Worm (Caenorhabditis elegans) whole organism, L1 larva: Measurements from ENCODE around the gene crn-3.

ENCODE experiments used
- F16B12.6 ChIP-seq: fragments of 150-350 bp; optimal IDR thresholded peaks from 2 replicates; lab custom pipeline; 2014; ENCODE audit warnings: missing biosample characterization, missing genetic modification characterization
- aha-1 ChIP-seq: fragments of 150-350 bp; optimal IDR thresholded peaks from 2 replicates; lab custom pipeline; 2014; ENCODE audit warnings: missing biosample characterization, missing genetic modification characterization
- aly-2 ChIP-seq: fragments of 150-350 bp; optimal IDR thresholded peaks from 2 replicates; lab custom pipeline; 2014; ENCODE audit warnings: missing biosample characterization, missing genetic modification characterization
- ama-1 ChIP-seq: fragments of 150-350 bp; optimal IDR thresholded peaks from 2 replicates; lab custom pipeline; 2014
- ceh-8 ChIP-seq: fragments of 200-800 bp; sonication (Bioruptor generic); optimal IDR thresholded peaks from 2 replicates; lab custom pipeline; 2018; ENCODE audit warnings: mild to moderate bottlenecking, missing genetic modification characterization, moderate library complexity, missing compliant biosample characterization
- ceh-88 ChIP-seq: fragments of 200-800 bp; sonication (Bioruptor generic); IDR thresholded peaks from 2 replicates; pipeline ENCODE4 v1.3.6; 2022; ENCODE audit warnings: missing genetic modification characterization, missing compliant biosample characterization
- ceh-90 ChIP-seq: sonication (generic microtip); optimal IDR thresholded peaks from 2 replicates; lab custom pipeline; 2016; ENCODE audit warnings: missing genetic modification characterization, missing compliant biosample characterization
- dpl-1 ChIP-seq, 3 experiments: fragments of 150-350 bp in 2 of 3; sonication (generic microtip) in 1 of 3; optimal IDR thresholded peaks; 2 replicates each; lab custom pipeline; 2014 to 2017; ENCODE audit warnings: missing biosample characterization in 3 of 3, missing genetic modification characterization in 3 of 3, missing genetic modification reagents in 3 of 3
- dsc-1 ChIP-seq: sonication (generic microtip); optimal IDR thresholded peaks from 2 replicates; lab custom pipeline; 2016; ENCODE audit warnings: mild to moderate bottlenecking, missing genetic modification characterization, missing compliant biosample characterization
- efl-1 ChIP-seq, 4 experiments: fragments of 150-350 bp; optimal IDR thresholded peaks in 3 of 4; peaks in 1 of 4; 1 replicate in 1 of 4; 2 replicates in 3 of 4; lab custom pipeline; 2014; ENCODE audit warnings: missing biosample characterization in 2 of 4, missing genetic modification characterization in 2 of 4, missing genetic modification reagents in 2 of 4
- efl-3 ChIP-seq: fragments of 200-800 bp; sonication (Bioruptor generic); optimal IDR thresholded peaks from 2 replicates; lab custom pipeline; 2018; ENCODE audit warnings: mild to moderate bottlenecking, missing genetic modification characterization, missing compliant biosample characterization
- egl-13 ChIP-seq: sonication (generic microtip); optimal IDR thresholded peaks from 2 replicates; lab custom pipeline; 2016; ENCODE audit warnings: missing genotype, missing genetic modification reagents, missing genetic modification characterization, missing compliant biosample characterization
- egl-27 ChIP-seq, 2 experiments: fragments of 150-350 bp in 1 of 2; sonication (generic microtip); optimal IDR thresholded peaks; 3 replicates each; lab custom pipeline; 2017 to 2018; ENCODE audit warnings: missing biosample characterization in 2 of 2, missing genetic modification characterization in 2 of 2, missing genetic modification reagents in 2 of 2
- elt-2 ChIP-seq: sonication (generic microtip); optimal IDR thresholded peaks from 2 replicates; lab custom pipeline; 2016; ENCODE audit warnings: missing genetic modification characterization, mild to moderate bottlenecking, inconsistent platforms, missing compliant biosample characterization, missing genetic modification reagents
- elt-3 ChIP-seq, 6 experiments: fragments of 150-350 bp in 1 of 6; sonication (generic microtip); optimal IDR thresholded peaks; 2 replicates each; lab custom pipeline; 2017 to 2018; ENCODE audit warnings: missing biosample characterization in 6 of 6, missing genetic modification characterization in 6 of 6, inconsistent platforms in 1 of 6
- fkh-8 ChIP-seq: sonication (generic microtip); optimal IDR thresholded peaks from 2 replicates; lab custom pipeline; 2016; ENCODE audit warnings: mild to moderate bottlenecking, missing genetic modification characterization, missing compliant biosample characterization
- fos-1 ChIP-seq: fragments of 150-350 bp; optimal IDR thresholded peaks from 2 replicates; lab custom pipeline; 2014; ENCODE audit warnings: missing biosample characterization, missing genetic modification characterization
- grh-1 ChIP-seq: fragments of 200-800 bp; sonication (Bioruptor generic); IDR thresholded peaks from 2 replicates; pipeline ENCODE4 v1.3.6; 2022; ENCODE audit warnings: missing genetic modification reagents, missing genetic modification characterization, missing compliant biosample characterization
- isw-1 ChIP-seq: fragments of 200-800 bp; sonication (Bioruptor generic); IDR thresholded peaks from 2 replicates; pipeline ENCODE4 v1.3.6; 2022; ENCODE audit warnings: missing genetic modification characterization, missing compliant biosample characterization
- lin-14 ChIP-seq: fragments of 200-800 bp; sonication (Bioruptor generic); optimal IDR thresholded peaks from 2 replicates; lab custom pipeline; 2018; ENCODE audit warnings: mild to moderate bottlenecking, missing genetic modification characterization, moderate library complexity, missing compliant biosample characterization
- lin-35 ChIP-seq, 2 experiments: fragments of 150-350 bp; optimal IDR thresholded peaks; 2 replicates each; lab custom pipeline; 2014; ENCODE audit warnings: missing biosample characterization in 2 of 2, missing genetic modification characterization in 2 of 2, missing genetic modification reagents in 2 of 2
- lin-39 ChIP-seq: fragments of 150-350 bp; optimal IDR thresholded peaks from 2 replicates; lab custom pipeline; 2014; ENCODE audit warnings: missing biosample characterization, missing genetic modification reagents, missing genetic modification characterization
- lir-3 ChIP-seq: sonication (generic microtip); optimal IDR thresholded peaks from 2 replicates; lab custom pipeline; 2016; ENCODE audit warnings: mild to moderate bottlenecking, missing genetic modification characterization, moderate library complexity, missing compliant biosample characterization; ENCODE audit not compliant: poor library complexity
- lsy-2 ChIP-seq, 2 experiments: fragments of 150-350 bp; optimal IDR thresholded peaks; 2 replicates each; lab custom pipeline; 2014; ENCODE audit warnings: missing biosample characterization in 2 of 2, missing genetic modification characterization in 2 of 2
- mab-9 ChIP-seq: fragments of 200-800 bp; sonication (Bioruptor generic); IDR thresholded peaks from 2 replicates; pipeline ENCODE4 v1.3.6; 2022; ENCODE audit warnings: missing genetic modification reagents, missing genetic modification characterization, missing compliant biosample characterization
- mef-2 ChIP-seq: fragments of 150-350 bp; optimal IDR thresholded peaks from 2 replicates; lab custom pipeline; 2014; ENCODE audit warnings: missing biosample characterization, missing genetic modification characterization
- nhr-11 ChIP-seq: fragments of 150-350 bp; optimal IDR thresholded peaks from 2 replicates; lab custom pipeline; 2014; ENCODE audit warnings: missing biosample characterization, missing genetic modification characterization
- nhr-20 ChIP-seq: sonication (generic microtip); optimal IDR thresholded peaks from 2 replicates; lab custom pipeline; 2016; ENCODE audit warnings: mild to moderate bottlenecking, missing genetic modification characterization, missing compliant biosample characterization
- nhr-47 ChIP-seq: sonication (generic microtip); optimal IDR thresholded peaks from 2 replicates; lab custom pipeline; 2016; ENCODE audit warnings: mild to moderate bottlenecking, missing genetic modification characterization, moderate library complexity, missing compliant biosample characterization
- nhr-71 ChIP-seq: sonication (generic microtip); optimal IDR thresholded peaks from 2 replicates; lab custom pipeline; 2016; ENCODE audit warnings: mild to moderate bottlenecking, missing genetic modification characterization, moderate library complexity, missing compliant biosample characterization
- nhr-77 ChIP-seq: fragments of 150-350 bp; optimal IDR thresholded peaks from 2 replicates; lab custom pipeline; 2014; ENCODE audit warnings: missing biosample characterization, missing genetic modification characterization
- nhr-84 ChIP-seq: sonication (generic microtip); optimal IDR thresholded peaks from 2 replicates; lab custom pipeline; 2017; ENCODE audit warnings: missing biosample characterization, missing genetic modification characterization
- nhr-85 ChIP-seq: sonication (generic microtip); peaks from one replicate; lab custom pipeline; 2016; ENCODE audit warnings: missing genetic modification characterization, inconsistent platforms, missing compliant biosample characterization
- pax-3 ChIP-seq: fragments of 200-800 bp; sonication (Bioruptor generic); optimal IDR thresholded peaks from 2 replicates; lab custom pipeline; 2018; ENCODE audit warnings: mild to moderate bottlenecking, missing genetic modification characterization, moderate library complexity, missing compliant biosample characterization
- rnt-1 ChIP-seq: sonication (generic microtip); optimal IDR thresholded peaks from 2 replicates; lab custom pipeline; 2016; ENCODE audit warnings: mild to moderate bottlenecking, missing genetic modification characterization, moderate library complexity, missing compliant biosample characterization
- skn-1 ChIP-seq: fragments of 150-350 bp; optimal IDR thresholded peaks from 2 replicates; lab custom pipeline; 2014; ENCODE audit warnings: missing biosample characterization, missing genetic modification characterization
- snpc-4 ChIP-seq: fragments of 150-350 bp; optimal IDR thresholded peaks from 2 replicates; lab custom pipeline; 2014; ENCODE audit warnings: missing biosample characterization, missing genetic modification characterization
- snu-23 ChIP-seq: sonication (generic microtip); optimal IDR thresholded peaks from 2 replicates; lab custom pipeline; 2016; ENCODE audit warnings: missing genetic modification characterization, missing compliant biosample characterization
- sox-4 ChIP-seq: sonication (generic microtip); optimal IDR thresholded peaks from 2 replicates; lab custom pipeline; 2016; ENCODE audit warnings: missing genetic modification characterization, missing compliant biosample characterization
- sptf-1 ChIP-seq: fragments of 150-350 bp; optimal IDR thresholded peaks from 2 replicates; lab custom pipeline; 2014; ENCODE audit warnings: missing biosample characterization, missing genetic modification characterization
- sup-37 ChIP-seq: fragments of 200-800 bp; sonication (Bioruptor generic); optimal IDR thresholded peaks from 2 replicates; lab custom pipeline; 2018; ENCODE audit warnings: mild to moderate bottlenecking, missing genetic modification characterization, missing compliant biosample characterization
- tlp-1 ChIP-seq: fragments of 150-350 bp; optimal IDR thresholded peaks from 2 replicates; lab custom pipeline; 2014; ENCODE audit warnings: missing biosample characterization, missing genetic modification characterization
- unc-86 ChIP-seq: sonication (generic microtip); optimal IDR thresholded peaks from 2 replicates; lab custom pipeline; 2016; ENCODE audit warnings: missing genetic modification characterization, missing compliant biosample characterization
- zip-4 ChIP-seq: fragments of 200-800 bp; sonication (Bioruptor generic); optimal IDR thresholded peaks from 2 replicates; lab custom pipeline; 2018; ENCODE audit warnings: mild to moderate bottlenecking, missing genetic modification characterization, moderate library complexity, missing compliant biosample characterization
- ztf-4 ChIP-seq: fragments of 150-350 bp; optimal IDR thresholded peaks from 2 replicates; lab custom pipeline; 2014; ENCODE audit warnings: missing biosample characterization, missing genetic modification characterization

The crn-3 gene

DNA sequence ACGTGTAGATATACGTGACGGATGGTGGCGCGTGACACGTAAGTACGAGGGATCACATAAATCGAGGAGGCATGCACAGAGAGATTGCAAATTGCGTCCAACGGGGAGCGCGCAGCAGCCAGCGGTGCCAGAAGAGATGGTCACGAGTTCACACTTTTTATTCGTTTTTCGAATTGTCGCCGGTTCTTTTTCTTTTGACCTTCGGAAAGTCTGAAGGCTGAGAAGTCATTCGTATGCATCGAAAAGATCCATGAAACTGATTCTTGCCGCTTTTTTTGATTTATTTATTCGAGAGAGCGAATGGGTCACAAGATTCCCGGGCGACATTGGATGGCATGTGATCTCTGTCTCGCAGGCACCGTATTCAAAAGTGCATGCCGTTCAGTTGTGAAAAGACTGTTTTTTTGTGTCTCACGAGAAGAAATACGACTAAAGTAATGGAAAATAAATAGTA is 28.9 kb upstream of the crn-3 start (continued):
- TF ChIP-seq nhr-71 (tag; lab: Kevin White, UChicago), result peak; percentile 96
- peak; percentile 87 for TF ChIP-seq aha-1 (tag; lab: Kevin White, UChicago)
- peak; percentile 45 for TF ChIP-seq skn-1 (tag; lab: Kevin White, UChicago)
- TF ChIP-seq nhr-77 (tag; lab: Kevin White, UChicago), result no peak
- peak; percentile 76 for TF ChIP-seq ztf-4 (tag; lab: Kevin White, UChicago)
- peak; percentile 64 for TF ChIP-seq lin-39 (tag; lab: Kevin White, UChicago)
- TF ChIP-seq snpc-4 (tag; lab: Kevin White, UChicago), result peak; percentile 31
- TF ChIP-seq egl-13 (tag; lab: Kevin White, UChicago), result peak; percentile 51
- TF ChIP-seq sup-37 (GFP tag; lab: Kevin White, UChicago), result peak; percentile 51
- TF ChIP-seq isw-1 (GFP tag; lab: Robert Waterston, UW), result peak; percentile 58
- TF ChIP-seq ceh-8 (GFP tag; lab: Kevin White, UChicago), result no peak
- peak; percentile 95 for TF ChIP-seq nhr-20 (tag; lab: Kevin White, UChicago)
- peak; percentile 66 to 78 for TF ChIP-seq lin-35 (GFP tag; optimal IDR thresholded peaks at IDR 0.05; lab: Kevin White, UChicago)
- no peak for TF ChIP-seq fos-1 (tag; lab: Kevin White, UChicago)
- peak; percentile 53 for TF ChIP-seq zip-4 (GFP tag; lab: Kevin White, UChicago)
- TF ChIP-seq F16B12.6 (tag; lab: Kevin White, UChicago), result no peak
- TF ChIP-seq lin-14 (GFP tag; lab: Kevin White, UChicago), result peak; percentile 97
- peak; percentile 58 for TF ChIP-seq ama-1
- TF ChIP-seq tlp-1 (tag; lab: Kevin White, UChicago), result no peak
- TF ChIP-seq lsy-2 (tag; optimal IDR thresholded peaks at IDR 0.05; lab: Kevin White, UChicago), result peak; percentile 67 to 68
- TF ChIP-seq pax-3 (tag; lab: Kevin White, UChicago), result peak; percentile 77
- TF ChIP-seq efl-1 (optimal IDR thresholded peaks at IDR 0.05; lab: Kevin White, UChicago), result peak; percentile 44 to 58
- TF ChIP-seq efl-1 (GFP tag; optimal IDR thresholded peaks at IDR 0.05 in 1 of 2; lab: Kevin White, UChicago), result peak; percentile 57 to 95

DNA sequence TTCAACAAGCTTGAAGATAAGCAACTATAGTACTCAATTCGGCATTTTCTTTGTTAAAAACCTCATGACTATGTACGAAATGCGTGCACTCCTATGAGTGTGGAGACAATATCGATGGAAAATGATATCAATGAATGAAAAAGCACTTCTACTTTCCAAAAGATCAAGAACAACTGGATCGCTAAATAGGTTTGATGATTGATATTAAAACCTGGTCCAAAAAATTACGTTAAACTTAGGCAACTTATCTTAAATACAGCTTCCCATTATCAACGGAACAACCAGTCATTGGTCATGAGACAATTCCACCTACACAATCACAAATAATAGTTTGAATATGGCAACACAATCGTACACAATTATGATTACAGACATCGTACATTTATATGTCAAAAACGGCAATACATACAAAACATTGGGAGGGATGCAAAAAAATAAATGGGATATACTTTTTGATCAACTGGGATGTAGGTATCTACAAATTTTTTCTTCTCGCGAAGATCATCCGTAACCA is 28.1 kb upstream of the crn-3 start:
- TF ChIP-seq nhr-47 (tag; lab: Kevin White, UChicago), result peak; percentile 3
- no peak for TF ChIP-seq elt-3 (tag; optimal IDR thresholded peaks at IDR 0.05; lab: Kevin White, UChicago)
- no peak for TF ChIP-seq efl-1 (optimal IDR thresholded peaks at IDR 0.05; lab: Kevin White, UChicago)
- peak in 1 of 2 experiments; percentile 83 for TF ChIP-seq efl-1 (GFP tag; optimal IDR thresholded peaks at IDR 0.05 in 1 of 2; lab: Kevin White, UChicago)
- no peak for TF ChIP-seq ztf-4 (tag; lab: Kevin White, UChicago)
- TF ChIP-seq aly-2 (tag; lab: Kevin White, UChicago), result peak; percentile 63
- TF ChIP-seq ceh-90 (tag; lab: Kevin White, UChicago), result no peak
- TF ChIP-seq nhr-85 (tag; lab: Kevin White, UChicago), result peak; percentile 65
- no peak for TF ChIP-seq dsc-1 (tag; lab: Kevin White, UChicago)
- TF ChIP-seq dpl-1 (GFP tag; optimal IDR thresholded peaks at IDR 0.05; lab: Kevin White, UChicago), result no peak
- no peak for TF ChIP-seq mef-2
- TF ChIP-seq ama-1, result peak; percentile 3
- TF ChIP-seq lin-35 (GFP tag; optimal IDR thresholded peaks at IDR 0.05; lab: Kevin White, UChicago), result peak in 1 of 2 experiments; percentile 7
- TF ChIP-seq pax-3 (tag; lab: Kevin White, UChicago), result peak; percentile 35
- no peak for TF ChIP-seq aha-1 (tag; lab: Kevin White, UChicago)
- no peak for TF ChIP-seq sox-4 (tag; lab: Kevin White, UChicago)
- peak; percentile 15 for TF ChIP-seq nhr-71 (tag; lab: Kevin White, UChicago)
- no peak for TF ChIP-seq rnt-1 (tag; lab: Kevin White, UChicago)
- TF ChIP-seq lir-3 (tag; lab: Kevin White, UChicago), result peak; percentile 27
- peak; percentile 66 for TF ChIP-seq elt-2 (tag; lab: Kevin White, UChicago)
- no peak for TF ChIP-seq ceh-88 (GFP tag; lab: Robert Waterston, UW)

- TF ChIP-seq isw-1 (GFP tag; lab: Robert Waterston, UW), result peak; percentile 100
- peak; percentile 99 to 100 (median 100) for TF ChIP-seq elt-3 (tag; optimal IDR thresholded peaks at IDR 0.05; lab: Kevin White, UChicago)
- peak; percentile 88 for TF ChIP-seq efl-3
- peak; percentile 98 for TF ChIP-seq nhr-84 (tag; lab: Kevin White, UChicago)
- TF ChIP-seq fkh-8, result peak; percentile 100
- TF ChIP-seq sptf-1 (tag; lab: Kevin White, UChicago), result no peak
- peak; percentile 100 for TF ChIP-seq lin-39 (tag; lab: Kevin White, UChicago)
- peak; percentile 100 for TF ChIP-seq nhr-11
- TF ChIP-seq mef-2, result peak; percentile 98
- TF ChIP-seq skn-1 (tag; lab: Kevin White, UChicago), result peak; percentile 100
- TF ChIP-seq elt-2 (tag; lab: Kevin White, UChicago), result peak; percentile 97
- peak; percentile 95 for TF ChIP-seq snpc-4 (tag; lab: Kevin White, UChicago)
- TF ChIP-seq unc-86 (tag; lab: Kevin White, UChicago), result peak; percentile 100
- TF ChIP-seq efl-1 (optimal IDR thresholded peaks at IDR 0.05; lab: Kevin White, UChicago), result peak; percentile 100
- TF ChIP-seq efl-1 (GFP tag; optimal IDR thresholded peaks at IDR 0.05 in 1 of 2; lab: Kevin White, UChicago), result peak; percentile 100
- TF ChIP-seq mab-9 (GFP tag; lab: Robert Waterston, UW), result peak; percentile 99
- peak; percentile 100 for TF ChIP-seq snu-23 (GFP tag; lab: Kevin White, UChicago)
- TF ChIP-seq grh-1, result peak; percentile 100
- peak; percentile 90 to 100 for TF ChIP-seq egl-27 (tag; optimal IDR thresholded peaks at IDR 0.05; lab: Kevin White, UChicago)
These were observed 24.5 kb upstream of the crn-3 start, which contains the start of gene cdc-48.1 for ce11 chrII:10563368-10563767. Gene cdc-48.1 (minus strand): TSS chrII:10563407.
